Worm (Caenorhabditis elegans): ENCODE data around the gene nhr-257.

DNA sequence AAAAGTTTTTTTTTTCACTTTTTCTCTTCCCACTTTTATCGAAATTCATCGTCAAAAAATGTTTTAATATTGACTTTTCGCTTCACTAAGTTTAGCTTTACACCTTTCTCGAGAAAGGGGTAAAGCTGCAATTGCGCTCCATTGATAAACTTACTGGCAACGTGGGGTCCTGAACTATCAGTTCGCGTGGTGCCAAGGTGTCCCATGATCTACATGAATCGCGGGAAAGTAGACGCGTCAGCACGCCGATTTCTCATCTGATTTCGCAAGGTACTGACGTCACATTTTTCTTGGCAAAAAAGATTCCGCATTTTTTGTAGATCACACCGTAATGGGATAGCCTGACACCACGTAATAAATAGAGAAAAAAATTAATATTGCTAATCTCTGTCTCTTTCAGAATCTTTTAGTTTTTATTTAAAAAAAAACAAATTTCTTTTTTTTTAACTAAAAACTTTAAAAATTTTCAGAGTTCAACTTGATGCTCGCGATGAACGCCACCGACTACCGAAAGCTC lies 40.9 kb upstream of the nhr-257 start, which contains the start of gene lido-15:
- TF ChIP-seq him-1 (tag; optimal IDR thresholded peaks at IDR 0.05) (no peak), W03F9.2 (tag; optimal IDR thresholded peaks at IDR 0.05) (no peak)
